Fruit fly (Drosophila melanogaster): ENCODE data around the gene CG5021.

Gene CG5021

dm6 chr3L:8986582-8986981 is 20.0 kb downstream of the CG5021 start, which contains the start of gene CG5068:
Gene CG5068, plus strand, starts transcription at chr3L:8986710.
- no peak for TF ChIP-seq CG8478 (optimal IDR thresholded peaks at IDR 0.05)
- peak in 1 of 2 experiments; percentile 47 for TF ChIP-seq CTCF (optimal IDR thresholded peaks at IDR 0.05)

- TF ChIP-seq CG8478 (optimal IDR thresholded peaks at IDR 0.05) (no peak), CTCF (optimal IDR thresholded peaks at IDR 0.05) (no peak)
These were observed 23.5 kb downstream of the CG5021 start, which contains the start of gene CG5280 for dm6 chr3L:8990128-8990527. Gene CG5280, minus strand, starts transcription at chr3L:8990228.

DNA sequence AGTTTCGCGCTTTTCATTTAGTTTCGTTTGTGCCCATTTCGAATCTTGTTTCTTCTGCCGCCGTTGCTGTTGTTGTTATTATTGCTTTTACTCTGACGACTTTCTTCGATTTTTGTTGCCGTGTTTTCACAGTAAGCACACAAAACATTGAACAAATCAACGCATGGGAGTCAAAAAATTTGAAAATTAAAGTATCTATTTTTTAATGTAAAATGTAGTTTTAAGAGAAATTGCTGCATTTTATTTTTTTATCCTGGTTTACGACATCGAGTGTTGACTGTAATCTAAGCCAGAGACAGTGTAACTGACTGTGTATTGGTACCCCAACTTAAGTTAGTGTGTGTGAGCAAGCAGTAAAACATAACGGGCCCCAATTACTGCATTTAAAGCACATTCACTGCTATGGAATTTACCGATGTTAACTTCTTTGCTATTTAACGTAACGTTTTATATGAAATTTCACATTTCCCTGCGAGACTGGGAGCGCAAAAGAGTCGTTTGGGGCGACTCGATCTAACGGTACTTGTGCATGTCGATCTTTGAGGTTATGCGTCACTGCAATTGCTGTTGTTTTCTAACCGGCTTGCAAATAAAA is 29.6 kb downstream of the CG5021 start:
- TF ChIP-seq CTCF (optimal IDR thresholded peaks at IDR 0.05) (no peak), CG8478 (optimal IDR thresholded peaks at IDR 0.05) (no peak)

DNA sequence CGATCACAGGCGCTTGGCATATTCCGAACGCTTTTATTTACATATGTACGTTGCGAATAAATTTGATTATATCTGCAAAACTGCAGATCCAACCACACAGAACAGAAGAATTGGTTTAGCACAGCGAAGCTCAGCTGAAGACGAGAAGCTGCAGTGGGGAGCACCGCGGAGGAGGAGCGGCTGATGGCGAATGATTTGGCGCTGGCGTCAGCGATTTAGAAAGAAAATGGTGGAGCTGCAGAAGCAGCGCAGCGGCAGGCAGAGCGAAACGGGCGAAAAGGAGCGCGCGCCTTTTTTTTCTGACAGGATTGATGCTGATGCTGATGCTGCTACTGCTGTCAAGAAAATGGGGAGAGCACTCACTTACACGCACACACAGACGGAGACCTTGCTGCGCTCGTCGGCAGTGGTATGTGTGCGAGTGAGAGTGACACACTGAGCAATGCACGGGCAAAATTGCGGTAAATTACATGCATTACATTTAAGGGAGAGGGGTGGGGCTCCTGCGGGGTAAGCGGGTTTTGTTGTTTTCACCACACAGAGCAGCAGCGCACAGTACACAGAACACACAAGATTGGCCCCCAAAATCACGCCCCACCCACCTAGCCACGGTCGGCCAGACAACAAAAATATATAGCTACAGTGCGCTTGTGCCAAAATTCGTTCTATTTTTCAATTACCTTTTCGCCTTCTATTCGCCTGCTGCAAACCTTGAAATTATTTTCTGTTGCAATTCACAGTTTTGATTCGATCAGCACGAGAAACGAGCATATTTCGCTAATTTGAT is 30.5 kb downstream of the CG5021 start:
- TF ChIP-seq CG8478 (optimal IDR thresholded peaks at IDR 0.05) = no peak
- TF ChIP-seq CTCF (optimal IDR thresholded peaks at IDR 0.05) = no peak

- TF ChIP-seq CTCF (optimal IDR thresholded peaks at IDR 0.05) (peak; percentile 70 to 78), CG8478 (optimal IDR thresholded peaks at IDR 0.05) (no peak)
These were observed 31.1 kb downstream of the CG5021 start, which contains the start of the genes smg and CG5087 for dm6 chr3L:8997686-8998239. Gene smg, minus strand, starts transcription at chr3L:8997989. Gene CG5087, plus strand, starts transcription at chr3L:8998184.

- no peak for TF ChIP-seq CG8478 (optimal IDR thresholded peaks at IDR 0.05)
- TF ChIP-seq CTCF (optimal IDR thresholded peaks at IDR 0.05) = no peak
These were observed 35.9 kb downstream of the CG5021 start for dm6 chr3L:9002527-9002926.

DNA sequence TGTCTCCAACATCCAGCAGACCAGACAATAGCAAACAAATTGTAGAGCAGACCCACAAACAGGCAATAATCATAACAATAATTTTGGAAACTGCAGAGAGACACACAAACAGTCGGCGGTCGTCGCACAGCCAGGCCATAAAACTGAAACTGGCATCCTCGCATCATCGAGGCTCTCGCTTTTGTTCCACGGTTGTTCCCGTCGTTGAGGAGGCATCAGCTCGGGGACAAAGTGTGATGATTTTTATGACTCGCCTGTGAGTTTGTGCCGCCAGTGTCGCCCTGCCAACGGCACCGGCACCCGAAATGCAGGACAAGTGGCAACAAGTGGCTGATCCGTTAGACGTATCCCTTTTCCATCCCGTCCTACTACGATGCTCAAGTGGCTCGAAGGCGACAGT is 36.7 kb downstream of the CG5021 start:
- TF ChIP-seq CTCF (optimal IDR thresholded peaks at IDR 0.05) (no peak), CG8478 (optimal IDR thresholded peaks at IDR 0.05) (no peak)

dm6 chr3L:9004788-9005246 is 38.2 kb downstream of the CG5021 start, which contains the start of gene Doc3:
Gene Doc3, plus strand, starts transcription at chr3L:9005196.
- TF ChIP-seq CTCF (optimal IDR thresholded peaks at IDR 0.05) = peak in 1 of 2 experiments; percentile 24
- TF ChIP-seq CG8478 (optimal IDR thresholded peaks at IDR 0.05) = no peak

- no peak for TF ChIP-seq CTCF (optimal IDR thresholded peaks at IDR 0.05)
- TF ChIP-seq CG8478 (optimal IDR thresholded peaks at IDR 0.05) = no peak
These were observed 43.1 kb downstream of the CG5021 start, which contains the start of gene CG5194 for dm6 chr3L:9009738-9010137. Gene CG5194, minus strand, starts transcription at chr3L:9009838.

DNA sequence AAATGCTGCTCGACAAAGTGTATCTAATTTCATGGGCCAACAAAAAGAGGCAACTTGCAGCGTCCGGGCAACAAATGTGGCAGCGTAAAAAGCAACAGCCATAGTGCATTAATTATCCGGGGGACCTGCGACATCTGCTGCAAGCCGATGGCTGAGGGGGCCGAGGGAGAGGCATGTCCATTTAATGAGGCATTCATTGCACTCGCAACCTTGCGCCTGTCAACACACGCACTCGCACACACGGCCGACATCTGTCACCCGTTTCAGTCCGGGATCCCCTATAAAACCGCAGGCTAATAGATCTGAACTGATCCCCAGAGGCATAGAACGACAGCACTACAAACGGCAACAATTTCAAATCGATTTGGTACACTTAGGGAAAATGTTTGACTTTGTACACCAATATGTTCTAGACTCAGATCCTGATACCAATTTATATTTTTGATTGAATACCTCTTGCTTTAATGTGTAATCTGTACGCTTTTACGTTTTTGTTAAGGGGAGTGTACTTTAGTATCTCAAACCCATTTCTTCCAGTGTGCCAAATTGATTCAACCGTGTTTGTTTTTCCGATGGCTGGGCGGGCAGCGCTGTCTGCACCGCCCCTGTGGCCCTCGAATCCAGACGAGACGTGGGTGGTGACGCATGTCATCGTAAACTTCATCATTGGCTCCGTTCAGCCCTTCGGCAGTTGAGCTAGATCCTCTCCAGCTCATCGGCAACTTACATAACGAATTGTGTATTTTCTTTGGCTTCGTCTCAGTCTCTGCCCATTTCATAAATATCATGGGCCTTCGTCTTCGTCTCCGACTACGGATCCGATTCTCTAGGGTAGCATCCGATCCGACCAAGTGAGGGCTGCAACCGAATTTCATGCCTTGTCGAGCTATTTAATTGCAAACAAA is 45.1 kb downstream of the CG5021 start:
- TF ChIP-seq CTCF (optimal IDR thresholded peaks at IDR 0.05) = no peak

DNA sequence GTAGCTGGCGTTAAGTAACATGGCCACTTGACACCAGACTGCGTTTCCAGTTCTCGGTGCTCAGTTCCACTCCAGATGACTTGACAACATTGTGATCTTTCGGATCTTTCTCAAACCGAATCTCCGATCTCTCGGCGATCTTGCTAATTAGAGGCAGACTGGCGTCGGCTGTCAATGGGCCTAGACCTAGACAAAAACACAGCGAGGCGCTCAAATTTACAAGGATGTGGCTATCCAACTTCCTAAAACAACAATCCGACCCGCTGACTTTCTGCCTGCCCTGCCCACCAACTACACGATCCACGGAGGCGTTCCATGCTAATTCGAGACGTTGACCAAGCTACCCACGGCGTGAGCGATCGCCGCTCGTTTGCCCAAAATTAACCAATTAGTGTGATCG is 47.1 kb downstream of the CG5021 start:
- TF ChIP-seq CG8478 (optimal IDR thresholded peaks at IDR 0.05) = no peak

DNA sequence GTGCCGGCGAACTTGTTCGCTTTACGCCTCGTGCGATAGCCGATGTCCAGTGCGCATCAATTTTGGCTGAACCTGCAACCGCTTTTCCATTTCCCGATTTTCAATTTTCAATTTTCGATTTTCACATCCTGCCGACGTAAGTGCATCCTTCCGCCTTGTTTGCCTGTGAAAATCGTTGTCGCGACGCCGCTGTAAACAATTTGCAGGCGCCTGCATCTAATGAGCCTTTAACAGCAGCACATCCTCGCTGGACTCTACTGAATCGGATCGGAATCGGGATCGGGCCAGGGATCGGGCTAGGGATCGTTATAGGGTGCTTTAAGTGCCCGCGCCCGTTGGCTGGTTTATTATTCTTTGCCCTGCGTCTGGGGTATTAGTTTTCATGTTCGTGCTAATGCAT is 50.8 kb downstream of the CG5021 start:
- TF ChIP-seq CTCF (optimal IDR thresholded peaks at IDR 0.05) = no peak
- TF ChIP-seq CG8478 (optimal IDR thresholded peaks at IDR 0.05) = no peak

All from S2 (cell line).